Worm (Caenorhabditis elegans): ENCODE results near the gene K09F6.6.

DNA sequence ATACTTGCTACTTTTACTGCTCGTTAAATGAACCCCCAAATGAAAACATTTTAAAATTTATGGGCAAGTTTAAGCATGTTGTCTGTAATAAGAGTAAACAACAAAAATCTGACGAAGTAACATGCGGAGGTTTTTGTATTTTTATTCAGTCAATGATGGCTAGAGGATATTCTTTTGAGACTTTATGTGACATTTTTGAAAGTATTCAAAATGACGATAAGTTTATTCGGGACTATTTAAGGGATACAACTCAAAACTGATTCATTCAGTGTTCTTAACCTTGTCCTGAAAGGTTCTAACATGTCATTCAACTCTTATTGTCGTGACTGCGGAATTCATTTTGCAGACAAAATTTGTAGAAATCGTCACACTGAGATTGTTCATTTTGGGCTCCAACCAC, 734 bp upstream of the K09F6.6 start, which contains the start of gene K09F6.11:
- TF ChIP-seq him-1 (tag; optimal IDR thresholded peaks at IDR 0.05) (no peak), dao-5 (tag; optimal IDR thresholded peaks at IDR 0.05) (no peak), W03F9.2 (tag; optimal IDR thresholded peaks at IDR 0.05) (no peak)

Data from whole organism, L4/young adult.